Worm (Caenorhabditis elegans) whole organism, L4 larva: ENCODE measurements around the gene F01D5.1.

Experiments used
- F10B5.3 ChIP-seq: sonication (generic microtip); optimal IDR thresholded peaks from 2 replicates; lab custom pipeline; 2016; ENCODE audit warnings: mild to moderate bottlenecking, missing genetic modification characterization, missing compliant biosample characterization
- F37D6.2 ChIP-seq: sonication (generic microtip); optimal IDR thresholded peaks from 2 replicates; lab custom pipeline; 2016; ENCODE audit warnings: mild to moderate bottlenecking, missing genetic modification characterization, missing compliant biosample characterization
- T26A8.4 ChIP-seq: fragments of 200-800 bp; sonication (Bioruptor generic); IDR thresholded peaks from 2 replicates; pipeline ENCODE4 v1.3.6; 2022; ENCODE audit warnings: missing genetic modification characterization, missing compliant biosample characterization
- Y5F2A.4 ChIP-seq: fragments of 200-800 bp; sonication (Bioruptor generic); optimal IDR thresholded peaks from 2 replicates; lab custom pipeline; 2018; ENCODE audit warnings: mild to moderate bottlenecking, missing genetic modification characterization, missing compliant biosample characterization
- Y75B8A.6 ChIP-seq: fragments of 200-800 bp; sonication (Bioruptor generic); IDR thresholded peaks from 2 replicates; pipeline ENCODE4 v1.3.6; 2022; ENCODE audit warnings: missing genetic modification reagents, missing genetic modification characterization, missing compliant biosample characterization
- aly-2 ChIP-seq: sonication (generic microtip); optimal IDR thresholded peaks from 2 replicates; lab custom pipeline; 2018; ENCODE audit warnings: missing biosample characterization, missing genetic modification characterization
- arid-1 ChIP-seq: fragments of 200-800 bp; sonication (Bioruptor generic); conservative IDR thresholded peaks from 2 replicates; pipeline ENCODE4 v1.3.6; 2022; ENCODE audit warnings: missing genetic modification reagents, missing genetic modification characterization, missing compliant biosample characterization
- cey-2 ChIP-seq: sonication (generic microtip); optimal IDR thresholded peaks from 3 replicates; lab custom pipeline; 2017; ENCODE audit warnings: missing genetic modification characterization, mild to moderate bottlenecking, missing compliant biosample characterization, antibody characterized with exemption, borderline replicate concordance; ENCODE audit not compliant: insufficient read depth
- daf-12 ChIP-seq: fragments of 150-350 bp; optimal IDR thresholded peaks from 2 replicates; lab custom pipeline; 2014; ENCODE audit warnings: missing biosample characterization, missing genetic modification reagents, missing genetic modification characterization
- daf-16 ChIP-seq, 3 experiments: sonication (generic microtip); optimal IDR thresholded peaks; 2 replicates each; lab custom pipeline; 2016 to 2017; ENCODE audit warnings: missing genetic modification characterization in 3 of 3, missing genetic modification reagents in 3 of 3, mild to moderate bottlenecking in 2 of 3, missing compliant biosample characterization in 2 of 3, missing biosample characterization in 1 of 3, moderate library complexity in 1 of 3
- dmd-8 ChIP-seq: fragments of 200-800 bp; sonication (Bioruptor generic); IDR thresholded peaks from 2 replicates; pipeline ENCODE4 v1.3.6; 2022; ENCODE audit warnings: missing genetic modification characterization, missing compliant biosample characterization
- dpl-1 ChIP-seq: fragments of 150-350 bp; optimal IDR thresholded peaks from 2 replicates; lab custom pipeline; 2014; ENCODE audit warnings: missing biosample characterization, missing genetic modification reagents, missing genetic modification characterization
- duxl-1 ChIP-seq: sonication (generic microtip); optimal IDR thresholded peaks from 2 replicates; lab custom pipeline; 2016; ENCODE audit warnings: mild to moderate bottlenecking, missing genetic modification characterization, moderate library complexity, missing compliant biosample characterization; ENCODE audit not compliant: poor library complexity
- dve-1 ChIP-seq: sonication (generic microtip); optimal IDR thresholded peaks from 2 replicates; lab custom pipeline; 2017; ENCODE audit warnings: antibody characterized with exemption, mild to moderate bottlenecking, missing genetic modification characterization, missing compliant biosample characterization; ENCODE audit not compliant: insufficient read depth
- egl-43 ChIP-seq: fragments of 200-800 bp; sonication (Bioruptor generic); IDR thresholded peaks from 2 replicates; pipeline ENCODE4 v1.3.6; 2022; ENCODE audit warnings: missing genetic modification reagents, missing genetic modification characterization, missing compliant biosample characterization
- fkh-10 ChIP-seq: fragments of 150-350 bp; optimal IDR thresholded peaks from 2 replicates; lab custom pipeline; 2014; ENCODE audit warnings: missing biosample characterization, missing genetic modification reagents, missing genetic modification characterization
- hlh-11 ChIP-seq: fragments of 200-800 bp; sonication (Bioruptor generic); optimal IDR thresholded peaks from 2 replicates; lab custom pipeline; 2018; ENCODE audit warnings: mild to moderate bottlenecking, missing genetic modification characterization, missing compliant biosample characterization
- hlh-30 ChIP-seq: sonication (generic microtip); optimal IDR thresholded peaks from 2 replicates; lab custom pipeline; 2017; ENCODE audit warnings: antibody characterized with exemption, mild to moderate bottlenecking, missing genetic modification characterization, missing compliant biosample characterization; ENCODE audit not compliant: insufficient read depth
- hmg-1.1 ChIP-seq: fragments of 200-800 bp; sonication (Bioruptor generic); IDR thresholded peaks from 2 replicates; pipeline ENCODE4 v1.3.6; 2022; ENCODE audit warnings: missing genetic modification reagents, missing genetic modification characterization, missing compliant biosample characterization
- lin-15B ChIP-seq: fragments of 150-350 bp; sonication (generic microtip); optimal IDR thresholded peaks from 3 replicates; lab custom pipeline; 2014; ENCODE audit warnings: missing biosample characterization, missing genetic modification characterization
- lir-3 ChIP-seq: sonication (generic microtip); optimal IDR thresholded peaks from 2 replicates; lab custom pipeline; 2016; ENCODE audit warnings: mild to moderate bottlenecking, missing genetic modification characterization, missing compliant biosample characterization
- madf-5 ChIP-seq, 2 experiments: fragments of 200-800 bp; sonication (Bioruptor generic); IDR thresholded peaks; 2 replicates each; pipeline ENCODE4 v1.3.6; 2022; ENCODE audit warnings: missing compliant biosample characterization in 2 of 2, missing genetic modification characterization in 2 of 2
- mdl-1 ChIP-seq, 2 experiments: fragments of 150-350 bp in 1 of 2; sonication (generic microtip) in 1 of 2; optimal IDR thresholded peaks; 2 replicates each; lab custom pipeline; 2014 to 2017; ENCODE audit warnings: missing biosample characterization in 2 of 2, missing genetic modification characterization in 2 of 2
- mdt-29 ChIP-seq: fragments of 200-800 bp; sonication (Bioruptor generic); IDR thresholded peaks from 2 replicates; pipeline ENCODE4 v1.3.6; 2022; ENCODE audit warnings: missing genetic modification reagents, missing genetic modification characterization, missing compliant biosample characterization
- mxl-2 ChIP-seq: fragments of 200-800 bp; sonication (Bioruptor generic); conservative IDR thresholded peaks from 2 replicates; pipeline ENCODE4 v1.3.6; 2022; ENCODE audit warnings: missing genetic modification reagents, missing genetic modification characterization, missing compliant biosample characterization
- nhr-102 ChIP-seq: sonication (generic microtip); optimal IDR thresholded peaks from 2 replicates; lab custom pipeline; 2016; ENCODE audit warnings: mild to moderate bottlenecking, missing genetic modification characterization, moderate library complexity, missing compliant biosample characterization
- nhr-28 ChIP-seq: fragments of 150-350 bp; optimal IDR thresholded peaks from 2 replicates; lab custom pipeline; 2014; ENCODE audit warnings: missing biosample characterization, missing genetic modification characterization
- nhr-41 ChIP-seq: fragments of 200-800 bp; sonication (Bioruptor generic); IDR thresholded peaks from 2 replicates; pipeline ENCODE4 v1.3.6; 2022; ENCODE audit warnings: missing genetic modification reagents, missing genetic modification characterization, missing compliant biosample characterization
- nhr-42 ChIP-seq: fragments of 200-800 bp; sonication (Bioruptor generic); IDR thresholded peaks from 2 replicates; pipeline ENCODE4 v1.3.6; 2022; ENCODE audit warnings: missing genetic modification characterization, missing compliant biosample characterization
- nhr-48 ChIP-seq: sonication (generic microtip); optimal IDR thresholded peaks from 2 replicates; lab custom pipeline; 2016; ENCODE audit warnings: mild to moderate bottlenecking, missing genetic modification characterization, missing compliant biosample characterization
- nhr-76 ChIP-seq: fragments of 150-350 bp; optimal IDR thresholded peaks from 2 replicates; lab custom pipeline; 2014; ENCODE audit warnings: missing biosample characterization, missing genetic modification characterization
- php-3 ChIP-seq: fragments of 200-800 bp; sonication (Bioruptor generic); IDR thresholded peaks from 2 replicates; pipeline ENCODE4 v1.3.6; 2022; ENCODE audit warnings: missing genetic modification reagents, missing genetic modification characterization, missing compliant biosample characterization
- pqm-1 ChIP-seq: sonication (generic microtip); optimal IDR thresholded peaks from 2 replicates; lab custom pipeline; 2017; ENCODE audit warnings: missing biosample characterization, missing genetic modification characterization
- rbr-2 ChIP-seq: sonication (generic microtip); optimal IDR thresholded peaks from 2 replicates; lab custom pipeline; 2016; ENCODE audit warnings: missing genotype, missing genetic modification characterization, missing compliant biosample characterization
- snpc-1.2 ChIP-seq: fragments of 200-800 bp; sonication (Bioruptor generic); IDR thresholded peaks from 2 replicates; pipeline ENCODE4 v1.3.6; 2022; ENCODE audit warnings: missing genetic modification reagents, missing genetic modification characterization, missing compliant biosample characterization
- spr-1 ChIP-seq: sonication (generic microtip); optimal IDR thresholded peaks from 2 replicates; lab custom pipeline; 2016; ENCODE audit warnings: mild to moderate bottlenecking, missing genetic modification characterization, missing compliant biosample characterization
- spr-3 ChIP-seq: fragments of 200-800 bp; sonication (Bioruptor generic); optimal IDR thresholded peaks from 2 replicates; lab custom pipeline; 2018; ENCODE audit warnings: mild to moderate bottlenecking, missing genetic modification characterization, missing compliant biosample characterization
- tra-1 ChIP-seq: fragments of 200-800 bp; sonication (Bioruptor generic); IDR thresholded peaks from 2 replicates; pipeline ENCODE4 v1.3.6; 2022; ENCODE audit warnings: missing genetic modification reagents, missing genetic modification characterization, missing compliant biosample characterization
- unc-62 ChIP-seq, 3 experiments: fragments of 150-350 bp in 1 of 3; sonication (generic microtip); optimal IDR thresholded peaks in 2 of 3; peaks in 1 of 3; 1 replicate in 1 of 3; 2 replicates in 2 of 3; lab custom pipeline; 2014 to 2017; ENCODE audit warnings: missing biosample characterization in 3 of 3, missing genetic modification characterization in 3 of 3, missing genetic modification reagents in 3 of 3, missing genotype in 1 of 3
- vab-7 ChIP-seq: fragments of 200-800 bp; sonication (Bioruptor generic); IDR thresholded peaks from 2 replicates; pipeline ENCODE4 v1.3.6; 2022; ENCODE audit warnings: missing genetic modification reagents, missing genetic modification characterization, missing compliant biosample characterization
- zag-1 ChIP-seq: fragments of 150-350 bp; optimal IDR thresholded peaks from 2 replicates; lab custom pipeline; 2014; ENCODE audit warnings: missing biosample characterization, missing genetic modification characterization
- ztf-7 ChIP-seq: fragments of 150-350 bp; optimal IDR thresholded peaks from 2 replicates; lab custom pipeline; 2014; ENCODE audit warnings: missing biosample characterization, missing genetic modification characterization

The F01D5.1 gene

DNA sequence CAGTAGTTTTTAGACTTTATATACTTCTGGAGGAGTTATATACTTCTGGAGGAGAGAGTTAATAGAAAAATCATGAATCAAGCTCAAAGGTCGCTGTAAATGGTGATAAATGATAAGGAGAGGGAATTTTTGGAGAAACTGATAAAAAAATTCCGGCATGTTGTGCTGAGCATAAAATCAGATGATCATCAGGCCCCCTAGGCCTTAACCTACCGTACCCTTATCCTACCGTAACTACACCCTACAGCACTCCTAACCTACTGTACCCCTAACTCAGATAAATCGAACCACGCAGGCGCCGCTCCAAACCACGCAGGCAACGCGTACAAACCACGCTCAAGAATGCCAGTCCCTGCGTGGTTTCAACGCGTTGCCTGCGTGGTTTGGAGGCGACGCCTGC, 2.7 kb upstream of the F01D5.1 start, which contains the start of gene F01D5.3:
Gene F01D5.3 (minus strand): TSS at position 101 of the 400 bp plus-strand sequence.
- TF ChIP-seq pqm-1 (tag; lab: Kevin White, UChicago) (peak; percentile 41), nhr-28 (tag; lab: Kevin White, UChicago) (peak; percentile 7)
- TF ChIP-seq, all 104 proteins: peak for 2; not testable (repeated sequence) for 102

DNA sequence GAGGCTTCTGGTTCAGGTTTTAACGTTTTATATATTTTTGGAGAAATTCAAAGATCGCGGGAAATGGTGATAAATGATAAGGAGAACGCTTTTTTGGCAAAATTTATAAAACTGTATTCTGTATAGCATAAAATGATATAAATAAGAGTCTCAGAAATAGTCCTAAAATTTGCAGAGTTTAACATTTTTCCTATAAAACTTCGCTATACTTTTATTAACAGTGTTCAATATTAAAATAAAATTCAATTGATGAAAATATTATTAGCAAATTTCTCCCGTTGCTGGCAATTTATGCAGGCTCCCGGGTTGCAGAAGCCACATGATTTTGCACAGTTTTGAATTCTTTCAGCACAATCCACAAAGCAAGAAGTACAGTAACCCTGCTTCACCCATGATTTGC, 1.6 kb upstream of the F01D5.1 start, which contains the start of gene F01D5.2:
Gene F01D5.2 (minus strand): TSS at position 101 of the 400 bp plus-strand sequence.
- TF ChIP-seq ztf-7 (tag; lab: Kevin White, UChicago) (no peak), hlh-11 (no peak), spr-1 (no peak), Y5F2A.4 (no peak), mdl-1 (tag; optimal IDR thresholded peaks at IDR 0.05; lab: Kevin White, UChicago) (no peak), lir-3 (tag; lab: Kevin White, UChicago) (no peak), php-3 (GFP tag; lab: Robert Waterston, UW) (no peak), vab-7 (no peak), madf-5 (GFP tag; IDR thresholded peaks at IDR 0.05; lab: Robert Waterston, UW) (no peak), pqm-1 (tag; lab: Kevin White, UChicago) (no peak), nhr-48 (tag; lab: Kevin White, UChicago) (no peak), T26A8.4 (GFP tag; lab: Robert Waterston, UW) (no peak), cey-2 (tag; lab: Kevin White, UChicago) (no peak), tra-1 (GFP tag; lab: Robert Waterston, UW) (no peak), hmg-1.1 (GFP tag; lab: Robert Waterston, UW) (no peak), aly-2 (tag; lab: Kevin White, UChicago) (no peak), daf-12 (tag; lab: Kevin White, UChicago) (no peak), F10B5.3 (tag; lab: Kevin White, UChicago) (no peak), mdt-29 (GFP tag; lab: Robert Waterston, UW) (no peak), daf-16 (GFP tag; optimal IDR thresholded peaks at IDR 0.05; lab: Kevin White, UChicago) (no peak), daf-16 (tag; optimal IDR thresholded peaks at IDR 0.05; lab: Kevin White, UChicago) (no peak)

ce11 chrII:13997989-13998388, 608 bp upstream of the F01D5.1 start:
- TF ChIP-seq nhr-76 (no peak), unc-62 (GFP tag; optimal IDR thresholded peaks at IDR 0.05 in 1 of 2; lab: Kevin White, UChicago) (peak in 1 of 2 experiments; percentile 48), unc-62 (tag; optimal IDR thresholded peaks at IDR 0.05; lab: Kevin White, UChicago) (no peak), pqm-1 (tag; lab: Kevin White, UChicago) (peak; percentile 52), nhr-28 (tag; lab: Kevin White, UChicago) (peak; percentile 1), daf-16 (GFP tag; optimal IDR thresholded peaks at IDR 0.05; lab: Kevin White, UChicago) (no peak), daf-16 (tag; optimal IDR thresholded peaks at IDR 0.05; lab: Kevin White, UChicago) (peak; percentile 31), daf-12 (tag; lab: Kevin White, UChicago) (no peak), dve-1 (peak; percentile 16), mxl-2 (GFP tag; lab: Robert Waterston, UW) (no peak), zag-1 (tag; lab: Kevin White, UChicago) (no peak), ztf-7 (tag; lab: Kevin White, UChicago) (no peak), fkh-10 (GFP tag; lab: Kevin White, UChicago) (no peak), arid-1 (no peak), hmg-1.1 (GFP tag; lab: Robert Waterston, UW) (no peak)

- TF ChIP-seq Y75B8A.6 (no peak), dpl-1 (GFP tag; lab: Kevin White, UChicago) (no peak)
- TF ChIP-seq, all 104 proteins: peak for 0
These were observed 2.4 kb downstream of the F01D5.1 start, which contains the start of gene Y39G8B.7 for ce11 chrII:13994934-13995333. TSS of gene Y39G8B.7 (minus strand) at chrII:13995034.

DNA sequence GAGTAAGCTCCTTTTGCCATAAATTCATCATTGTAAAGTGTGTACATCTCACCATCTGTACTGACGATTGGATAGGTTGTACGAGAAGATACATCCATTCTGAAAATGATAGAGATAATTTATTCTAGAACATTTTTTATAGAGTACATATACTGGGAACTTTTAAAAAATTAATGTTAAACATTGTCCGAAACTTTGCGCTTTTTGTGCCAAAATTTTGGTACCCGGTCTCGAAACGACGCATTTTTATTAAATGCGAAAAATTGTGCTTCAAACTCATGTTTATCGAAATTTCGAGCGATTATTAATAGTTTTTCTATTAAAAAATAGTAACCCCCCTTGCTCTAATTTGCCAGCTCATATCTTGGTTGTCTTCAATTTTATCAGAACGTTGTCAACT, 5.6 kb downstream of the F01D5.1 start, which contains the start of gene Y39G8B.5:
Gene Y39G8B.5 (minus strand): TSS at position 101 of the 400 bp plus-strand sequence.
- TF ChIP-seq rbr-2 (tag; lab: Kevin White, UChicago) (no peak), snpc-1.2 (GFP tag; lab: Robert Waterston, UW) (no peak), nhr-102 (tag; lab: Kevin White, UChicago) (no peak), hmg-1.1 (GFP tag; lab: Robert Waterston, UW) (no peak), dmd-8 (GFP tag; lab: Robert Waterston, UW) (no peak), egl-43 (GFP tag; lab: Robert Waterston, UW) (no peak), nhr-41 (GFP tag; lab: Robert Waterston, UW) (no peak), lin-15B (tag; lab: Kevin White, UChicago) (no peak), duxl-1 (tag; lab: Kevin White, UChicago) (no peak), nhr-42 (no peak), zag-1 (tag; lab: Kevin White, UChicago) (no peak), F37D6.2 (tag; lab: Kevin White, UChicago) (no peak), hlh-30 (tag; lab: Kevin White, UChicago) (no peak), madf-5 (GFP tag; IDR thresholded peaks at IDR 0.05; lab: Robert Waterston, UW) (no peak), spr-3 (no peak)
